Fruit fly (Drosophila melanogaster) S2 (cell line): Measurements from ENCODE around the gene Ilp7.

ENCODE experiments used
- CG8478 ChIP-seq: fragments of >200 bp; optimal IDR thresholded peaks from 2 replicates; lab custom pipeline; 2018
- CTCF ChIP-seq, 2 experiments: fragments of >200 bp; optimal IDR thresholded peaks; 2 replicates each; lab custom pipeline; 2018

DNA sequence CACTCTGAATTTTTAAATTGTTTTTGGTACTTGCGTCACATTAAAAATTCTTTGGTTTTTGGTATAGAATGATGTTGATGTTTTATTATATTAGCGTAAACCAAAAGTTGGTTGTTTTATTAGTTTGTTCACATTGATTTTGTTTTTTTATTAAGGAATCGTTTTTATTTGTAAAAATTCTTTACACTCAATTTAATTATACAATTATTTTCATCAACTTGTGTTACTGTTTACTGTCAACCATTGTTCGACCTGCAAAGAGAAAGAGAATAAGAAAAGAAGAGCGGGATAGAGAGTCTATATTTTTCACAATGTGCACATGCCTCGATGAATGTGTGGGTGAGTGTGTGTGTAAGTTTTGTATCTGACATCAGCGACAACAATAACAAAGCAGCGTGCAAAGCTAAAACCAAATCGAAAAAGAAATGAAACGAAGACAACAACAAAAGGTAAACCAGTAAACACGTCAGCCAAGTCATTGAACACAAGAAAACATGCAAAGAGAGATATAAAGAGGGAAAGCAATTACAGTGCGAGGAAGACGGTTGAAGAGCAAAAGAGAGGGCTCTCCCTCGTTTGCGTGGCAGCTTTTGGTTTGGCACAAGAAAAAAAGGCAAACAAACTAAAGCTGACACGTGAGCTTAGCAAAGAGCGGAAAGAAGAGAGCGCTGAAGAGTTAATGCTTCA, 9.2 kb downstream of the Ilp7 start:
- TF ChIP-seq CTCF (optimal IDR thresholded peaks at IDR 0.05; lab: Kevin White, UChicago) = no peak
- TF ChIP-seq CG8478 (lab: Kevin White, UChicago) = no peak
